Worm (Caenorhabditis elegans) whole organism, young adult: ENCODE measurements around the gene T16G12.10.

ENCODE experiments used
- B0019.2 ChIP-seq: fragments of 200-800 bp; sonication (Bioruptor generic); conservative IDR thresholded peaks from 2 replicates; pipeline ENCODE4 v1.3.6; 2022; ENCODE audit warnings: missing genetic modification reagents, missing genetic modification characterization, missing compliant biosample characterization
- C06A6.2 ChIP-seq: fragments of 200-800 bp; sonication (Bioruptor generic); conservative IDR thresholded peaks from 2 replicates; pipeline ENCODE4 v1.3.6; 2022; ENCODE audit warnings: missing genetic modification characterization, missing compliant biosample characterization
- C17E4.6 ChIP-seq: fragments of 200-800 bp; sonication (Bioruptor generic); IDR thresholded peaks from 2 replicates; pipeline ENCODE4 v1.3.6; 2022; ENCODE audit warnings: missing genetic modification reagents, missing genetic modification characterization, missing compliant biosample characterization
- D2030.7 ChIP-seq: fragments of 200-800 bp; sonication (Bioruptor generic); IDR thresholded peaks from 2 replicates; pipeline ENCODE4 v1.3.6; 2022; ENCODE audit warnings: missing genetic modification reagents, missing genetic modification characterization, missing compliant biosample characterization
- F10E7.11 ChIP-seq: sonication (generic microtip); optimal IDR thresholded peaks from 2 replicates; lab custom pipeline; 2017; ENCODE audit warnings: mild to moderate bottlenecking, missing genetic modification characterization, moderate library complexity, missing compliant biosample characterization
- T26A5.8 ChIP-seq: sonication (generic microtip); optimal IDR thresholded peaks from 2 replicates; lab custom pipeline; 2016; ENCODE audit warnings: missing genetic modification characterization, missing compliant biosample characterization
- Y56A3A.18 ChIP-seq: fragments of 200-800 bp; sonication (Bioruptor generic); IDR thresholded peaks from 2 replicates; pipeline ENCODE4 v1.3.6; 2022; ENCODE audit warnings: missing genetic modification reagents, missing genetic modification characterization, missing compliant biosample characterization
- Y79H2A.3 ChIP-seq: fragments of 200-800 bp; sonication (Bioruptor generic); conservative IDR thresholded peaks from 2 replicates; pipeline ENCODE4 v1.3.6; 2022; ENCODE audit warnings: missing genetic modification reagents, missing genetic modification characterization, missing compliant biosample characterization
- Y95B8A.8 ChIP-seq: fragments of 200-800 bp; sonication (Bioruptor generic); IDR thresholded peaks from 2 replicates; pipeline ENCODE4 v1.3.6; 2022; ENCODE audit warnings: missing genetic modification reagents, missing genetic modification characterization, missing compliant biosample characterization
- ccch-3 ChIP-seq: fragments of 200-800 bp; sonication (Bioruptor generic); optimal IDR thresholded peaks from 2 replicates; lab custom pipeline; 2018; ENCODE audit warnings: mild to moderate bottlenecking, missing genetic modification characterization, missing compliant biosample characterization
- cebp-2 ChIP-seq: fragments of 200-800 bp; sonication (Bioruptor generic); IDR thresholded peaks from 2 replicates; pipeline ENCODE4 v1.3.6; 2022; ENCODE audit warnings: missing genetic modification characterization, missing compliant biosample characterization
- ceh-40 ChIP-seq: fragments of 200-800 bp; sonication (Bioruptor generic); IDR thresholded peaks from 2 replicates; pipeline ENCODE4 v1.3.6; 2022; ENCODE audit warnings: missing genetic modification characterization, missing compliant biosample characterization
- ceh-91 ChIP-seq: fragments of 200-800 bp; sonication (Bioruptor generic); IDR thresholded peaks from 2 replicates; pipeline ENCODE4 v1.3.6; 2022; ENCODE audit warnings: missing genetic modification reagents, missing genetic modification characterization, missing compliant biosample characterization
- dox-1 ChIP-seq: fragments of 200-800 bp; sonication (Bioruptor generic); IDR thresholded peaks from 2 replicates; pipeline ENCODE4 v1.3.6; 2022; ENCODE audit warnings: missing genetic modification reagents, missing genetic modification characterization, missing compliant biosample characterization
- egl-44 ChIP-seq: fragments of 200-800 bp; sonication (Bioruptor generic); IDR thresholded peaks from 2 replicates; pipeline ENCODE4 v1.3.6; 2022; ENCODE audit warnings: missing genetic modification reagents, missing genetic modification characterization, missing compliant biosample characterization
- ekl-4 ChIP-seq: fragments of 200-800 bp; sonication (Bioruptor generic); IDR thresholded peaks from 2 replicates; pipeline ENCODE4 v1.3.6; 2022; ENCODE audit warnings: missing genetic modification reagents, missing genetic modification characterization, missing compliant biosample characterization
- ets-4 ChIP-seq: fragments of 200-800 bp; sonication (Bioruptor generic); optimal IDR thresholded peaks from 2 replicates; lab custom pipeline; 2018; ENCODE audit warnings: mild to moderate bottlenecking, missing genetic modification characterization, missing compliant biosample characterization
- him-1 ChIP-seq: sonication (generic microtip); optimal IDR thresholded peaks from 2 replicates; lab custom pipeline; 2016; ENCODE audit warnings: missing genotype, missing genetic modification reagents, missing genetic modification characterization, missing compliant biosample characterization
- hmg-1.2 ChIP-seq: fragments of 200-800 bp; sonication (Bioruptor generic); IDR thresholded peaks from 2 replicates; pipeline ENCODE4 v1.3.6; 2022; ENCODE audit warnings: missing genetic modification reagents, missing genetic modification characterization, missing compliant biosample characterization
- hrde-1 ChIP-seq: sonication (generic microtip); optimal IDR thresholded peaks from 2 replicates; lab custom pipeline; 2016; ENCODE audit warnings: missing genetic modification characterization, mild to moderate bottlenecking, missing compliant biosample characterization, moderate library complexity, missing genotype, missing genetic modification reagents, borderline replicate concordance
- lin-26 ChIP-seq: fragments of 200-800 bp; sonication (Bioruptor generic); IDR thresholded peaks from 2 replicates; pipeline ENCODE4 v1.3.6; 2022; ENCODE audit warnings: missing genetic modification reagents, missing genetic modification characterization, missing compliant biosample characterization
- lin-35 ChIP-seq, 3 experiments: fragments of 150-350 bp in 2 of 3; sonication (generic microtip) in 1 of 3; optimal IDR thresholded peaks; 2 replicates each; lab custom pipeline; 2014 to 2018; ENCODE audit warnings: missing biosample characterization in 3 of 3, missing genetic modification characterization in 3 of 3, missing genetic modification reagents in 3 of 3
- lin-40 ChIP-seq: sonication (generic microtip); optimal IDR thresholded peaks from 2 replicates; lab custom pipeline; 2016; ENCODE audit warnings: missing genetic modification characterization, mild to moderate bottlenecking, missing compliant biosample characterization, missing genotype, missing genetic modification reagents
- nfya-2 ChIP-seq: fragments of 200-800 bp; sonication (Bioruptor generic); IDR thresholded peaks from 2 replicates; pipeline ENCODE4 v1.3.6; 2022; ENCODE audit warnings: missing genetic modification reagents, missing genetic modification characterization, missing compliant biosample characterization
- nhr-27 ChIP-seq: fragments of 200-800 bp; sonication (Bioruptor generic); optimal IDR thresholded peaks from 2 replicates; lab custom pipeline; 2018; ENCODE audit warnings: mild to moderate bottlenecking, missing genetic modification characterization, moderate library complexity, missing compliant biosample characterization
- nhr-80 ChIP-seq: sonication (generic microtip); optimal IDR thresholded peaks from 2 replicates; lab custom pipeline; 2016; ENCODE audit warnings: missing genetic modification characterization, missing compliant biosample characterization
- pbrm-1 ChIP-seq: fragments of 200-800 bp; sonication (Bioruptor generic); IDR thresholded peaks from 2 replicates; pipeline ENCODE4 v1.3.6; 2022; ENCODE audit warnings: missing genetic modification reagents, missing genetic modification characterization, missing compliant biosample characterization
- tbx-9 ChIP-seq: sonication (generic microtip); optimal IDR thresholded peaks from 2 replicates; lab custom pipeline; 2016; ENCODE audit warnings: borderline replicate concordance, missing genetic modification characterization, inconsistent platforms, missing compliant biosample characterization
- tlf-1 ChIP-seq: fragments of 200-800 bp; sonication (Bioruptor generic); optimal IDR thresholded peaks from 2 replicates; lab custom pipeline; 2018; ENCODE audit warnings: mild to moderate bottlenecking, missing genetic modification characterization, missing compliant biosample characterization
- ztf-3 ChIP-seq: fragments of 200-800 bp; sonication (Bioruptor generic); optimal IDR thresholded peaks from 2 replicates; lab custom pipeline; 2018; ENCODE audit warnings: mild to moderate bottlenecking, missing genetic modification characterization, missing compliant biosample characterization

T16G12.10 gene

DNA sequence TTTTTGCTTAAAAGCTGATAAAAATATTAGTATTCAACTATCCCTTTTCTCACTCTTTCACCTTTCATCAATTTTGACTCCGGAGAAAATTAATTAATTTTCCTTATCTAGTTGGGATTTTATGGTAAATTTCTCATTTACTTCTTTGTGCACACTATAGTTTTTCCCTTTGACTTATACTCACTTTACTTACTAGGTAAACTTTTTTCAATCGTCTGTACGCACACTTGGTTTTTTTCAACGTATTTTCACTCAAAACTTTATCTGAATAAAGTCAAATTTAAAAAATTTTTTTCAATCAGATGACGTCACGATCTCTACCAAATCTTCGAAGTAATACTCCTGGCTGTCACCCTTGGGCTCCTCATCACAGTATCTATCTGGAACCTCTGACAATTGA, 43.8 kb downstream of the T16G12.10 start, which contains the start of gene C05B5.16:
C05B5.16 (plus strand) TSS at position 301 of the 400 bp plus-strand sequence.
- TF ChIP-seq lin-35 (GFP tag; optimal IDR thresholded peaks at IDR 0.05; lab: Kevin White, UChicago) (no peak), F10E7.11 (tag; lab: Kevin White, UChicago) (no peak), ets-4 (GFP tag; lab: Kevin White, UChicago) (no peak), Y79H2A.3 (GFP tag; lab: Robert Waterston, UW) (no peak), hrde-1 (tag; lab: Kevin White, UChicago) (no peak), C06A6.2 (GFP tag; lab: Robert Waterston, UW) (no peak), pbrm-1 (GFP tag; lab: Robert Waterston, UW) (no peak), lin-40 (tag; lab: Kevin White, UChicago) (no peak), C17E4.6 (GFP tag; lab: Robert Waterston, UW) (no peak), hmg-1.2 (GFP tag; lab: Robert Waterston, UW) (no peak)

DNA sequence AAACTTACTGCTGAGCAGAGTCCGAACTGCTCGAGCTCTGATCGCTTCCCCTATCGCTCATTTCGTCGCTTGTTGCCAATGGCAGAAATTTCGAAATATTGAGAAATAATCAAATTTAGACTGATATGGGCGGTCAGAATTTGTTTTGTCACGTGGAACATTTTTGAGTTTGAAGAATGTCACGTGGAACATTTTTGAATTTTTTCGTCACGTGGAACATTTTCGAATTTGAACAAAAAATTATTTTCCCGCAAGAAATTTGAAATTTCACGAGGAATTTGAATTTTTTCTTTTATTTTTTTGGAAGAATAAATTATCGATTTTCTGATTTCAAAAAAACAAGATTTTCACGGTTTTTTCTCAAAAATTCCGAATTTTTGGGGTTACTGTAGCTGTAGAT, 45.8 kb downstream of the T16G12.10 start, which contains the start of gene fbxa-155:
fbxa-155 (minus strand) TSS at position 101 of the 400 bp plus-strand sequence.
- TF ChIP-seq him-1 (tag; lab: Kevin White, UChicago) (no peak), cebp-2 (GFP tag; lab: Robert Waterston, UW) (no peak), egl-44 (GFP tag; lab: Robert Waterston, UW) (no peak), nhr-27 (tag; lab: Kevin White, UChicago) (no peak), Y79H2A.3 (GFP tag; lab: Robert Waterston, UW) (no peak), ceh-40 (GFP tag; lab: Robert Waterston, UW) (no peak), tbx-9 (tag; lab: Kevin White, UChicago) (no peak), ccch-3 (GFP tag; lab: Kevin White, UChicago) (no peak), pbrm-1 (GFP tag; lab: Robert Waterston, UW) (no peak), nfya-2 (GFP tag; lab: Robert Waterston, UW) (no peak), D2030.7 (GFP tag; lab: Robert Waterston, UW) (no peak), dox-1 (GFP tag; lab: Robert Waterston, UW) (no peak), Y56A3A.18 (GFP tag; lab: Robert Waterston, UW) (no peak)
- TF ChIP-seq, all 124 proteins: peak for 0

DNA sequence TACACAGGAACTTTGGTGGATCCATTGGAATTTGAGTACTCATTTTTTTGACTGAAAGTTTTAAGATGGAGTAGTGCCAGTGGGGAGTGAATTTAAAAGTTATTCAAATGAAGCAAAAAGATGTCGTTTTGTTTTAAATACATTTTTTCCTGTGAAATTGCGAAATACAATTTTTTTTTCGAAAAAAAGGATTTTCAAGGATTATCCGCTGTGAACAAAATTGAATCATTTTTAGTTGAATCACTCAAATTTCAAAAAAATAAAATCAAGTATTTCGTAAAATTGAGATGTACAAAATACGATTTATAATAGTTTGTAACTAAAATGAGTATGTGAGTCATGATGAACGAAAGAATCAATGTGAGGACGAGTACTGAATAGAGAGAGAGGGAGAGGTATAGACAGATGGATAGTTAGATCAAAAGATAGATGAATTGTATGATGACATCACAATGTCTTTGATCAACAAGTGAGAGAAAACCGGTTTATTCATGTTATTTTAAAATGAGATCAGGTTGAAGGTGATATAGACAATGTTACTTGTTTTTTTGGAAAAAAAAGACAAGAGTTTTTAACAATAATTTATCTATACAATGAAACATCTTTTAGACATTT, 49.1 kb downstream of the T16G12.10 start, which contains the start of gene C05B5.8:
C05B5.8 (minus strand) TSS at position 51 of the 615 bp plus-strand sequence.
- TF ChIP-seq nfya-2 (GFP tag; lab: Robert Waterston, UW) (no peak), B0019.2 (GFP tag; lab: Robert Waterston, UW) (no peak), him-1 (tag; lab: Kevin White, UChicago) (no peak), lin-26 (no peak), ekl-4 (GFP tag; lab: Robert Waterston, UW) (no peak), T26A5.8 (tag; lab: Kevin White, UChicago) (no peak), tlf-1 (no peak), ztf-3 (GFP tag; lab: Kevin White, UChicago) (no peak), nhr-80 (no peak), ceh-91 (GFP tag; lab: Robert Waterston, UW) (no peak), Y95B8A.8 (GFP tag; lab: Robert Waterston, UW) (no peak)
